Worm (Caenorhabditis elegans) whole organism, mixed stage, embryonic: Measurements from ENCODE around the gene F44D12.8.

Source experiments
- bed-3 ChIP-seq: fragments of 200-800 bp; sonication (Bioruptor generic); optimal IDR thresholded peaks from 3 replicates; lab custom pipeline; 2018; ENCODE audit warnings: mild to moderate bottlenecking, missing genetic modification characterization, moderate library complexity, missing compliant biosample characterization
- ces-1 ChIP-seq: fragments of 150-350 bp; optimal IDR thresholded peaks from 2 replicates; lab custom pipeline; 2014; ENCODE audit warnings: missing biosample characterization, missing genetic modification reagents, missing genetic modification characterization
- hlh-1 ChIP-seq: fragments of 150-350 bp; optimal IDR thresholded peaks from 2 replicates; lab custom pipeline; 2014; ENCODE audit warnings: missing biosample characterization, missing genetic modification reagents, missing genetic modification characterization
- lin-13 ChIP-seq: fragments of 150-350 bp; optimal IDR thresholded peaks from 2 replicates; lab custom pipeline; 2014; ENCODE audit warnings: missing biosample characterization, missing genetic modification characterization
- mep-1 ChIP-seq: fragments of 150-350 bp; optimal IDR thresholded peaks from 2 replicates; lab custom pipeline; 2017; ENCODE audit warnings: missing biosample characterization, missing genetic modification reagents, missing genetic modification characterization, inconsistent platforms
- nhr-12 ChIP-seq: fragments of 150-350 bp; optimal IDR thresholded peaks from 2 replicates; lab custom pipeline; 2014; ENCODE audit warnings: missing biosample characterization, missing genetic modification characterization
- nhr-28 ChIP-seq: fragments of 150-350 bp; optimal IDR thresholded peaks from 2 replicates; lab custom pipeline; 2014; ENCODE audit warnings: missing biosample characterization, missing genetic modification characterization
- snpc-4 ChIP-seq: fragments of 150-350 bp; optimal IDR thresholded peaks from 2 replicates; lab custom pipeline; 2014; ENCODE audit warnings: missing biosample characterization, missing genetic modification characterization
- tbx-8 ChIP-seq: fragments of 200-800 bp; sonication (Bioruptor generic); optimal IDR thresholded peaks from 2 replicates; lab custom pipeline; 2018; ENCODE audit warnings: mild to moderate bottlenecking, missing genetic modification characterization, moderate library complexity, missing compliant biosample characterization
- unc-62 ChIP-seq: fragments of 150-350 bp; optimal IDR thresholded peaks from 2 replicates; lab custom pipeline; 2014; ENCODE audit warnings: missing biosample characterization, missing genetic modification reagents, missing genetic modification characterization
- zip-8 ChIP-seq: fragments of 150-350 bp; optimal IDR thresholded peaks from 2 replicates; lab custom pipeline; 2014; ENCODE audit warnings: missing biosample characterization, missing genetic modification characterization

- TF ChIP-seq snpc-4 (tag; lab: Kevin White, UChicago) (no peak), lin-13 (tag; lab: Kevin White, UChicago) (no peak), hlh-1 (tag; lab: Kevin White, UChicago) (no peak), mep-1 (tag; lab: Kevin White, UChicago) (no peak), bed-3 (no peak), nhr-28 (tag; lab: Kevin White, UChicago) (no peak), nhr-12 (no peak), tbx-8 (GFP tag; lab: Kevin White, UChicago) (no peak), zip-8 (tag; lab: Kevin White, UChicago) (no peak), unc-62 (GFP tag; lab: Kevin White, UChicago) (no peak), ces-1 (no peak)
These were observed 3.0 kb downstream of the F44D12.8 start for ce11 chrIV:10026129-10026528.
